Fruit fly (Drosophila melanogaster) S2 (cell line): ENCODE measurements around the gene CG5665.

ENCODE experiments used
- CG8478 ChIP-seq: fragments of >200 bp; optimal IDR thresholded peaks from 2 replicates; lab custom pipeline; 2018
- CTCF ChIP-seq, 2 experiments: fragments of >200 bp; optimal IDR thresholded peaks; 2 replicates each; lab custom pipeline; 2018

Gene CG5665

dm6 chr3L:20402665-20403492, 44.6 kb downstream of the CG5665 start:
- TF ChIP-seq CG8478 (lab: Kevin White, UChicago) (no peak), CTCF (optimal IDR thresholded peaks at IDR 0.05; lab: Kevin White, UChicago) (no peak)

- no peak for TF ChIP-seq CTCF (optimal IDR thresholded peaks at IDR 0.05; lab: Kevin White, UChicago)
- TF ChIP-seq CG8478 (lab: Kevin White, UChicago): no peak
These were observed 45.4 kb downstream of the CG5665 start for dm6 chr3L:20403493-20404379.

dm6 chr3L:20404515-20404914, 46.2 kb downstream of the CG5665 start:
- no peak for TF ChIP-seq CG8478 (lab: Kevin White, UChicago)

DNA sequence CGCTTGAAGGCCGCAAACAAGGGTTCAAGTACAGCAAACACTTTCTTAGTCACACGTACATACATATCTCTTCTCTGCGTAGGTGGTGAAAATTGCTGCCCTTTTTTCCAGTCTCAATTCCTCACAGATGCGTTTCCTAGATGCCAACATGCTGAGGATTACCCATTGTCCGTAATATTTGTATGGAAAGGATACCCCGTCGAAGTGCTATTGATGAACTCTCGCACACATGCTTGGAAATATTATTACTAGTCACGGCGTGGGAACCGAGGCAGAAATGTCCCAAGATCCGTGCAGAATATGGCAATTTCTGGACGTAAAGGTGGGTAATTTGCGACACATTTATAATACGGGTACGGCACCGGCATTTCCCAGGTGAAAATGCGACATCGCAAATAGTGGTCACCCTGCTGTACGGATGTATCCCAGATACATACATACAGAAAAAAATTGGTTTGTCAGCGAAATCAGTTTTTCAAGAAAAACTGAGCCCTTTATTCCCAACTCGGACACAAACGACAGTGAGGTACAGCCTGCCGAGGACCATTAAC, 47.1 kb downstream of the CG5665 start:
- no peak for TF ChIP-seq CTCF (optimal IDR thresholded peaks at IDR 0.05; lab: Kevin White, UChicago)
- no peak for TF ChIP-seq CG8478 (lab: Kevin White, UChicago)

DNA sequence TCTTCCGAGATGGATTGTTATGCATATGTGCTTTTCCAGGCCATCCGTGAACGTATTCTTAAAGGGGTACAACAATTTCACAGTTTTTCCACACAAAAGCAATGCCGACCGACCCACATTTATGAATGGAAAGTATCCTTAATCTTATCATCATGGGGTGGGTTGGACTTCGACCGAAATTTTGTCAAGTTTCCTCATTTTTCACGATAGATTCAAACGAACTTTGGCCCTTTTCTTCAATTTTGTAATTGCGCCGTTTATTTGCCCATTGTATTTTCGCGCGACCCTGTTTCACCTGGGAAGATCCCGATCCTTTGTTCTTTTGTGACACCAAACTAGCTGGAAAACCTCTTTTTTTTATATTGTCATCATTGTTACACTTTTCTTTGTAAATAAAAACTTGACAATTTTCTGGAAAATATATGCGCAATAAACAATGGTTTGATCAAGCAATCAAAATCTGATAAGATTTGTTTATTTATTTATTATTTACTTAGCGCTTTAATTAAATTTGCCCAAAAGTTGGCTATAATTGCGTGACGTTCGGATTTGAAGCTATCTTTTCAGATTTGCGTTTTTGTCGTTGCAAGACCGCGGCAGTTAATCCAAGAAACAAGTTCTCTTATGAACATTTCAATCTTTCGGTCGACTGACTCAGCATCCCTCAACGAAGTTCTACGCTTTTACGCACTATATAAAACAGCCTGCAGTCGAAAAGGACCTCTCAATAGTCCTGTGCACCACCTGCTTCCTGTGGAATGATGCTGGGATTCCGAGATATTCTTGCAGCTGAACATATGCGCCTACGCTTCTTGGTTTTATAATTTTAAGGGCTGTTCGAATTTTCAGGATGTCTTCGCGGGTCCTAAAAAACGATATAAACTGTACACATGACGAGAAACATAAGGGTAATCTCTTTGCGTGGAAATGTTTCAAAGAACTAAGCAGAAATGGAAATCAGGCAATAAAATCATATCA, 47.9 kb downstream of the CG5665 start:
- TF ChIP-seq CTCF (optimal IDR thresholded peaks at IDR 0.05; lab: Kevin White, UChicago): no peak
- no peak for TF ChIP-seq CG8478 (lab: Kevin White, UChicago)
